Worm (Caenorhabditis elegans): ENCODE results near the gene F54F2.9.
A peak's percentile ranks its signal among the peaks of the same experiment; 100 is the strongest.

The F54F2.9 gene

DNA sequence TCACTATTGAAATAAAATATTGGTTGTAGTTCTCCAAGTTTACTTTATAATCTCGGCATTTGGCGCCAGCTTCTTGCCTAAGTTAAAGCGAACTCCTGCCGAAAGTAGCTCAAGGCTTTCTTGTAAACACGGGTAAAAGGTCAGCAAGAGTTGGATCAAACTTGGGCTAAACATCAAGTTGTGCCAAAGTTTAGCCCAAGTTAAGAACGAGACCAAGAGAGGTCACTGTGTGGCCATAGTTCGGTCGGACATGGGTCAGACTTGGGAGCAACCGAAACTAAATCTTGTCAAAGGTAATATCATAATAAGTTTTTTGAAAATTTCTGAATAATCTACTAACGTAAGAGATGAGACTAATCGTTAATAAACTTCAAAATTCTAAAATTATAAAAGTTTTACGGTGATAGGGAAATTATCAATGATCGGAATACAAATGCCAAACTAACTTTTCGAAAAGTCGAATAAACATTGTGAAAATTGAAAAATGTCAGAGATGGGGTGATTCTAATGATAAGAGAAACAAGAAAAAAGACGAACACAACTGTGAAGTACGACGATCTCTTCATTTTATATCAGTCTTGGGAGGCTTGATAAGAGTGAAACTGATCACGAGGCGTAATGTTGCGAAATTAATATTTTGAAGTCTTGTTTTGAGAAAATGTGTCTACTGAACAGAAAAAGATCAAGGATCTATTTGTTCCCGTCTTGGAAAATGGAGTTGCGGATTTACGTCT, 41.1 kb upstream of the F54F2.9 start:
- TF ChIP-seq nhr-25 (tag; optimal IDR thresholded peaks at IDR 0.05) (peak; percentile 45), nhr-43 (tag; optimal IDR thresholded peaks at IDR 0.05; ENCODE audit: poor library complexity, severe bottlenecking) (peak; percentile 22), elt-3 (tag; optimal IDR thresholded peaks at IDR 0.05) (peak in 1 of 3 experiments; percentile 73), elt-2 (tag; optimal IDR thresholded peaks at IDR 0.05) (peak; percentile 88), pha-4 (tag; optimal IDR thresholded peaks at IDR 0.05) (peak; percentile 63), elt-1 (tag; optimal IDR thresholded peaks at IDR 0.05) (no peak), nhr-77 (tag; optimal IDR thresholded peaks at IDR 0.05) (no peak), nfya-1 (tag; optimal IDR thresholded peaks at IDR 0.05; ENCODE audit: insufficient read depth) (peak; percentile 27), fkh-2 (tag; optimal IDR thresholded peaks at IDR 0.05) (no peak), nhr-23 (tag; optimal IDR thresholded peaks at IDR 0.05) (peak; percentile 67), ama-1 (optimal IDR thresholded peaks at IDR 0.05) (peak; percentile 14), tbx-2 (tag; optimal IDR thresholded peaks at IDR 0.05) (no peak), ceh-9 (tag; optimal IDR thresholded peaks at IDR 0.05) (no peak), ceh-82 (tag; optimal IDR thresholded peaks at IDR 0.05) (no peak), ceh-28 (tag; optimal IDR thresholded peaks at IDR 0.05) (peak; percentile 51), lin-15B (tag; optimal IDR thresholded peaks at IDR 0.05) (no peak), nhr-237 (tag; optimal IDR thresholded peaks at IDR 0.05) (no peak), pqm-1 (tag; optimal IDR thresholded peaks at IDR 0.05) (peak; percentile 94), jun-1 (tag; optimal IDR thresholded peaks at IDR 0.05) (peak; percentile 65)

DNA sequence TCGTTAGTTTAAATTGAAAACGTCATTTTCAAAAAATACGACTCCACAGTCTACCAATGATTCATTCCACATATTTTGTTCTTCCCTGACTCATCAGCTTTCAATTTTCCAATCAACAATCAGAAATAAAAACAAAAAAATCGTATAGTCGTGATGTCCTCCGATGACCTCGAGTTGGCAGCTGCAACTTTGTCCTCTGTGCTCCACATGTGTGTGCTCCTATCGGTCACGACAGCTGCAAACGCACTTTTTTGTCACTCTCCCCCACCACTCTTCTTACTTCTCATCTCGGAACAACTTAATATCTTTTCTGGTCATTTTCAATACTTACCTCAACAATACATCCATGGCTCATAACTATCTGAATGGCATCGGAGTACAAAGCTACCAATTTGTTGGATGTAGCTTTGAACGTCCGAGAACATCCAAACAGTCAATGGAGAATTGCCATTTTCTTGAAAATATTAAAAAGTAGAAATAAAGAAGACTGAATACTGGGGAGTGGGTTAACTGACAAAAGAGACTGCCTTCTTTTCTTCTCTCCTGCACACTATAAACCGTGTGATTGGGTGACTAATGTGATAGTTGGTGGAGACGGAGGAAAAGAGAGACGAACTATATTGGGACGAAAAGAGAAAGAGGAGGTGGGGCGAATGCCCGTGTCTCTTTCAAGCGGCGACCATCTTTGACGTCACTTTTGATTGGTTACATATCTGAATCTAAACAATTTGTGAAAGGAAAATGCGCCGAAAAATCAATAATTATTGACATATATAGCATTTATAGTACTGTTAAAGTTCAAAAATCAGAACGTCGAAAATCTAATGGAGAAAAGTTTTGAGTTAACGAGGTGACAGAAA, 40.2 kb upstream of the F54F2.9 start:
- no peak for TF ChIP-seq nhr-76 (tag; optimal IDR thresholded peaks at IDR 0.05)
- peak; percentile 49 for TF ChIP-seq jun-1 (tag; optimal IDR thresholded peaks at IDR 0.05)
- no peak for TF ChIP-seq ZK546.5 (tag; optimal IDR thresholded peaks at IDR 0.05)
- TF ChIP-seq eor-1 (tag; optimal IDR thresholded peaks at IDR 0.05): no peak
- no peak for TF ChIP-seq nhr-67 (tag; optimal IDR thresholded peaks at IDR 0.05)
- no peak for TF ChIP-seq egl-27 (tag; optimal IDR thresholded peaks at IDR 0.05)
- TF ChIP-seq mml-1 (tag; optimal IDR thresholded peaks at IDR 0.05): no peak
- TF ChIP-seq elt-2 (tag; optimal IDR thresholded peaks at IDR 0.05): peak; percentile 50
- no peak for TF ChIP-seq fos-1 (tag; optimal IDR thresholded peaks at IDR 0.05)
- peak; percentile 69 for TF ChIP-seq nhr-25 (tag; optimal IDR thresholded peaks at IDR 0.05)
- peak; percentile 53 for TF ChIP-seq ceh-28 (tag; optimal IDR thresholded peaks at IDR 0.05)
- no peak for TF ChIP-seq ceh-82 (tag; optimal IDR thresholded peaks at IDR 0.05)
- TF ChIP-seq lin-15B (tag; optimal IDR thresholded peaks at IDR 0.05): no peak
- no peak for TF ChIP-seq fkh-10 (GFP tag; optimal IDR thresholded peaks at IDR 0.05)
- no peak for TF ChIP-seq hmg-11 (tag; optimal IDR thresholded peaks at IDR 0.05)
- no peak for TF ChIP-seq zag-1 (tag; optimal IDR thresholded peaks at IDR 0.05)
- no peak for TF ChIP-seq nhr-43 (tag; optimal IDR thresholded peaks at IDR 0.05; ENCODE audit: poor library complexity, severe bottlenecking)
- TF ChIP-seq elt-1 (tag; optimal IDR thresholded peaks at IDR 0.05): no peak
- no peak for TF ChIP-seq nhr-12 (tag; optimal IDR thresholded peaks at IDR 0.05)
- no peak for TF ChIP-seq R02D3.7 (tag; optimal IDR thresholded peaks at IDR 0.05)
- no peak for TF ChIP-seq ztf-11 (tag; optimal IDR thresholded peaks at IDR 0.05)
- no peak for TF ChIP-seq elt-3 (tag; optimal IDR thresholded peaks at IDR 0.05)
- no peak for TF ChIP-seq ceh-16 (tag; optimal IDR thresholded peaks at IDR 0.05)
- TF ChIP-seq pqm-1 (tag; optimal IDR thresholded peaks at IDR 0.05): peak; percentile 30
- TF ChIP-seq unc-39 (tag; optimal IDR thresholded peaks at IDR 0.05): no peak
- TF ChIP-seq nhr-23 (tag; optimal IDR thresholded peaks at IDR 0.05): peak; percentile 20
- TF ChIP-seq sea-2 (GFP tag; optimal IDR thresholded peaks at IDR 0.05): no peak
- peak; percentile 20 for TF ChIP-seq lsy-12 (tag; optimal IDR thresholded peaks at IDR 0.05)
- no peak for TF ChIP-seq tbx-2 (tag; optimal IDR thresholded peaks at IDR 0.05)
- TF ChIP-seq snpc-4 (tag; optimal IDR thresholded peaks at IDR 0.05): no peak
- TF ChIP-seq daf-12 (tag; optimal IDR thresholded peaks at IDR 0.05): no peak
- no peak for TF ChIP-seq nhr-237 (tag; optimal IDR thresholded peaks at IDR 0.05)
- no peak for TF ChIP-seq mdl-1 (tag; optimal IDR thresholded peaks at IDR 0.05)
- peak; percentile 42 for TF ChIP-seq pha-4 (tag; optimal IDR thresholded peaks at IDR 0.05)
- no peak for TF ChIP-seq nhr-77 (tag; optimal IDR thresholded peaks at IDR 0.05)
- TF ChIP-seq ceh-9 (tag; optimal IDR thresholded peaks at IDR 0.05): no peak
- TF ChIP-seq fkh-2 (tag; optimal IDR thresholded peaks at IDR 0.05): no peak
- no peak for TF ChIP-seq unc-62 (GFP tag; optimal IDR thresholded peaks at IDR 0.05)
- peak; percentile 40 for TF ChIP-seq nfya-1 (tag; optimal IDR thresholded peaks at IDR 0.05; ENCODE audit: insufficient read depth)
- no peak for TF ChIP-seq nhr-11 (tag; optimal IDR thresholded peaks at IDR 0.05)
- no peak for TF ChIP-seq ztf-4 (tag; optimal IDR thresholded peaks at IDR 0.05)
- peak; percentile 2 for TF ChIP-seq lin-39 (tag; optimal IDR thresholded peaks at IDR 0.05)
- no peak for TF ChIP-seq aly-2 (tag; optimal IDR thresholded peaks at IDR 0.05)
- no peak for TF ChIP-seq skn-1 (tag; optimal IDR thresholded peaks at IDR 0.05)
- TF ChIP-seq egl-5 (tag; optimal IDR thresholded peaks at IDR 0.05): peak; percentile 7
- TF ChIP-seq ama-1 (optimal IDR thresholded peaks at IDR 0.05): peak; percentile 56

Data from whole organism, L3 larva.